Worm (Caenorhabditis elegans) whole organism, L1 larva: ENCODE measurements around the gene cogc-6.

Experiments
- C04F5.9 ChIP-seq: sonication (generic microtip); optimal IDR thresholded peaks from 2 replicates; lab custom pipeline; 2016; ENCODE audit warnings: missing genetic modification characterization, missing compliant biosample characterization
- C16A3.4 ChIP-seq: fragments of 150-350 bp; optimal IDR thresholded peaks from 2 replicates; lab custom pipeline; 2014; ENCODE audit warnings: missing biosample characterization, missing genetic modification characterization
- F16B12.6 ChIP-seq: fragments of 150-350 bp; optimal IDR thresholded peaks from 2 replicates; lab custom pipeline; 2014; ENCODE audit warnings: missing biosample characterization, missing genetic modification characterization
- aha-1 ChIP-seq: fragments of 150-350 bp; optimal IDR thresholded peaks from 2 replicates; lab custom pipeline; 2014; ENCODE audit warnings: missing biosample characterization, missing genetic modification characterization
- aly-2 ChIP-seq: fragments of 150-350 bp; optimal IDR thresholded peaks from 2 replicates; lab custom pipeline; 2014; ENCODE audit warnings: missing biosample characterization, missing genetic modification characterization
- blmp-1 ChIP-seq: fragments of 150-350 bp; optimal IDR thresholded peaks from 2 replicates; lab custom pipeline; 2014; ENCODE audit warnings: missing biosample characterization, missing genetic modification characterization
- ceh-63 ChIP-seq: fragments of 200-800 bp; sonication (Bioruptor generic); optimal IDR thresholded peaks from 2 replicates; lab custom pipeline; 2018; ENCODE audit warnings: mild to moderate bottlenecking, missing genetic modification characterization, missing compliant biosample characterization
- ceh-8 ChIP-seq: fragments of 200-800 bp; sonication (Bioruptor generic); optimal IDR thresholded peaks from 2 replicates; lab custom pipeline; 2018; ENCODE audit warnings: mild to moderate bottlenecking, missing genetic modification characterization, moderate library complexity, missing compliant biosample characterization
- ceh-88 ChIP-seq: fragments of 200-800 bp; sonication (Bioruptor generic); IDR thresholded peaks from 2 replicates; pipeline ENCODE4 v1.3.6; 2022; ENCODE audit warnings: missing genetic modification characterization, missing compliant biosample characterization
- dpl-1 ChIP-seq, 3 experiments: fragments of 150-350 bp in 2 of 3; sonication (generic microtip) in 1 of 3; optimal IDR thresholded peaks; 2 replicates each; lab custom pipeline; 2014 to 2017; ENCODE audit warnings: missing biosample characterization in 3 of 3, missing genetic modification characterization in 3 of 3, missing genetic modification reagents in 3 of 3
- dsc-1 ChIP-seq: sonication (generic microtip); optimal IDR thresholded peaks from 2 replicates; lab custom pipeline; 2016; ENCODE audit warnings: mild to moderate bottlenecking, missing genetic modification characterization, missing compliant biosample characterization
- efl-1 ChIP-seq, 4 experiments: fragments of 150-350 bp; optimal IDR thresholded peaks in 3 of 4; peaks in 1 of 4; 1 replicate in 1 of 4; 2 replicates in 3 of 4; lab custom pipeline; 2014; ENCODE audit warnings: missing biosample characterization in 2 of 4, missing genetic modification characterization in 2 of 4, missing genetic modification reagents in 2 of 4
- efl-3 ChIP-seq: fragments of 200-800 bp; sonication (Bioruptor generic); optimal IDR thresholded peaks from 2 replicates; lab custom pipeline; 2018; ENCODE audit warnings: mild to moderate bottlenecking, missing genetic modification characterization, missing compliant biosample characterization
- egl-27 ChIP-seq, 2 experiments: fragments of 150-350 bp in 1 of 2; sonication (generic microtip); optimal IDR thresholded peaks; 3 replicates each; lab custom pipeline; 2017 to 2018; ENCODE audit warnings: missing biosample characterization in 2 of 2, missing genetic modification characterization in 2 of 2, missing genetic modification reagents in 2 of 2
- elt-3 ChIP-seq, 6 experiments: fragments of 150-350 bp in 1 of 6; sonication (generic microtip); optimal IDR thresholded peaks; 2 replicates each; lab custom pipeline; 2017 to 2018; ENCODE audit warnings: missing biosample characterization in 6 of 6, missing genetic modification characterization in 6 of 6, inconsistent platforms in 1 of 6
- fkh-4 ChIP-seq: sonication (generic microtip); optimal IDR thresholded peaks from 2 replicates; lab custom pipeline; 2016; ENCODE audit warnings: missing compliant biosample characterization, missing genetic modification characterization, borderline replicate concordance
- fos-1 ChIP-seq: fragments of 150-350 bp; optimal IDR thresholded peaks from 2 replicates; lab custom pipeline; 2014; ENCODE audit warnings: missing biosample characterization, missing genetic modification characterization
- grh-1 ChIP-seq: fragments of 200-800 bp; sonication (Bioruptor generic); IDR thresholded peaks from 2 replicates; pipeline ENCODE4 v1.3.6; 2022; ENCODE audit warnings: missing genetic modification reagents, missing genetic modification characterization, missing compliant biosample characterization
- hlh-17 ChIP-seq: fragments of 200-800 bp; sonication (Bioruptor generic); optimal IDR thresholded peaks from 2 replicates; lab custom pipeline; 2018; ENCODE audit warnings: missing genetic modification characterization, mild to moderate bottlenecking, missing compliant biosample characterization, moderate library complexity, borderline replicate concordance
- hlh-4 ChIP-seq: sonication (generic microtip); optimal IDR thresholded peaks from 2 replicates; lab custom pipeline; 2016; ENCODE audit warnings: mild to moderate bottlenecking, missing genetic modification characterization, missing compliant biosample characterization
- hpl-2 ChIP-seq: fragments of 150-350 bp; optimal IDR thresholded peaks from 2 replicates; lab custom pipeline; 2014; ENCODE audit warnings: missing biosample characterization, missing genetic modification reagents, missing genetic modification characterization
- isw-1 ChIP-seq: fragments of 200-800 bp; sonication (Bioruptor generic); IDR thresholded peaks from 2 replicates; pipeline ENCODE4 v1.3.6; 2022; ENCODE audit warnings: missing genetic modification characterization, missing compliant biosample characterization
- jun-1 ChIP-seq: fragments of 150-350 bp; optimal IDR thresholded peaks from 2 replicates; lab custom pipeline; 2014; ENCODE audit warnings: missing biosample characterization, missing genetic modification reagents, missing genetic modification characterization
- lin-13 ChIP-seq: fragments of 150-350 bp; optimal IDR thresholded peaks from 2 replicates; lab custom pipeline; 2014; ENCODE audit warnings: missing biosample characterization, missing genetic modification reagents, missing genetic modification characterization
- lin-14 ChIP-seq: fragments of 200-800 bp; sonication (Bioruptor generic); optimal IDR thresholded peaks from 2 replicates; lab custom pipeline; 2018; ENCODE audit warnings: mild to moderate bottlenecking, missing genetic modification characterization, moderate library complexity, missing compliant biosample characterization
- lin-15B ChIP-seq: fragments of 150-350 bp; sonication (generic microtip); optimal IDR thresholded peaks from 3 replicates; lab custom pipeline; 2014; ENCODE audit warnings: missing biosample characterization, missing genetic modification characterization
- lin-35 ChIP-seq, 2 experiments: fragments of 150-350 bp; optimal IDR thresholded peaks; 2 replicates each; lab custom pipeline; 2014; ENCODE audit warnings: missing biosample characterization in 2 of 2, missing genetic modification characterization in 2 of 2, missing genetic modification reagents in 2 of 2
- lin-39 ChIP-seq: fragments of 150-350 bp; optimal IDR thresholded peaks from 2 replicates; lab custom pipeline; 2014; ENCODE audit warnings: missing biosample characterization, missing genetic modification reagents, missing genetic modification characterization
- lir-3 ChIP-seq: sonication (generic microtip); optimal IDR thresholded peaks from 2 replicates; lab custom pipeline; 2016; ENCODE audit warnings: mild to moderate bottlenecking, missing genetic modification characterization, moderate library complexity, missing compliant biosample characterization; ENCODE audit not compliant: poor library complexity
- lsy-2 ChIP-seq, 2 experiments: fragments of 150-350 bp; optimal IDR thresholded peaks; 2 replicates each; lab custom pipeline; 2014; ENCODE audit warnings: missing biosample characterization in 2 of 2, missing genetic modification characterization in 2 of 2
- mab-9 ChIP-seq: fragments of 200-800 bp; sonication (Bioruptor generic); IDR thresholded peaks from 2 replicates; pipeline ENCODE4 v1.3.6; 2022; ENCODE audit warnings: missing genetic modification reagents, missing genetic modification characterization, missing compliant biosample characterization
- mef-2 ChIP-seq: fragments of 150-350 bp; optimal IDR thresholded peaks from 2 replicates; lab custom pipeline; 2014; ENCODE audit warnings: missing biosample characterization, missing genetic modification characterization
- mep-1 ChIP-seq: fragments of 150-350 bp; optimal IDR thresholded peaks from 2 replicates; lab custom pipeline; 2014; ENCODE audit warnings: missing biosample characterization, missing genetic modification characterization
- nhr-11 ChIP-seq: fragments of 150-350 bp; optimal IDR thresholded peaks from 2 replicates; lab custom pipeline; 2014; ENCODE audit warnings: missing biosample characterization, missing genetic modification characterization
- nhr-19 ChIP-seq: fragments of 200-800 bp; sonication (Bioruptor generic); conservative IDR thresholded peaks from 2 replicates; pipeline ENCODE4 v1.3.6; 2022; ENCODE audit warnings: missing genetic modification characterization, missing compliant biosample characterization
- nhr-20 ChIP-seq: sonication (generic microtip); optimal IDR thresholded peaks from 2 replicates; lab custom pipeline; 2016; ENCODE audit warnings: mild to moderate bottlenecking, missing genetic modification characterization, missing compliant biosample characterization
- nhr-28 ChIP-seq: fragments of 150-350 bp; optimal IDR thresholded peaks from 2 replicates; lab custom pipeline; 2014; ENCODE audit warnings: missing biosample characterization, missing genetic modification characterization
- nhr-71 ChIP-seq: sonication (generic microtip); optimal IDR thresholded peaks from 2 replicates; lab custom pipeline; 2016; ENCODE audit warnings: mild to moderate bottlenecking, missing genetic modification characterization, moderate library complexity, missing compliant biosample characterization
- nhr-76 ChIP-seq: sonication (generic microtip); optimal IDR thresholded peaks from 2 replicates; lab custom pipeline; 2017; ENCODE audit warnings: missing biosample characterization, missing genetic modification characterization
- nhr-77 ChIP-seq: fragments of 150-350 bp; optimal IDR thresholded peaks from 2 replicates; lab custom pipeline; 2014; ENCODE audit warnings: missing biosample characterization, missing genetic modification characterization
- nhr-84 ChIP-seq: sonication (generic microtip); optimal IDR thresholded peaks from 2 replicates; lab custom pipeline; 2017; ENCODE audit warnings: missing biosample characterization, missing genetic modification characterization
- nhr-85 ChIP-seq: sonication (generic microtip); peaks from one replicate; lab custom pipeline; 2016; ENCODE audit warnings: missing genetic modification characterization, inconsistent platforms, missing compliant biosample characterization
- rnt-1 ChIP-seq: sonication (generic microtip); optimal IDR thresholded peaks from 2 replicates; lab custom pipeline; 2016; ENCODE audit warnings: mild to moderate bottlenecking, missing genetic modification characterization, moderate library complexity, missing compliant biosample characterization
- snpc-4 ChIP-seq: fragments of 150-350 bp; optimal IDR thresholded peaks from 2 replicates; lab custom pipeline; 2014; ENCODE audit warnings: missing biosample characterization, missing genetic modification characterization
- sox-4 ChIP-seq: sonication (generic microtip); optimal IDR thresholded peaks from 2 replicates; lab custom pipeline; 2016; ENCODE audit warnings: missing genetic modification characterization, missing compliant biosample characterization
- sptf-1 ChIP-seq: fragments of 150-350 bp; optimal IDR thresholded peaks from 2 replicates; lab custom pipeline; 2014; ENCODE audit warnings: missing biosample characterization, missing genetic modification characterization
- unc-30 ChIP-seq: sonication (generic microtip); optimal IDR thresholded peaks from 2 replicates; lab custom pipeline; 2017; ENCODE audit warnings: missing biosample characterization, missing genetic modification characterization
- unc-62 ChIP-seq: fragments of 150-350 bp; optimal IDR thresholded peaks from 2 replicates; lab custom pipeline; 2014; ENCODE audit warnings: missing biosample characterization, missing genetic modification reagents, missing genetic modification characterization
- xbp-1 ChIP-seq: sonication (generic microtip); optimal IDR thresholded peaks from 2 replicates; lab custom pipeline; 2016; ENCODE audit warnings: missing genetic modification characterization, missing compliant biosample characterization
- zip-4 ChIP-seq: fragments of 200-800 bp; sonication (Bioruptor generic); optimal IDR thresholded peaks from 2 replicates; lab custom pipeline; 2018; ENCODE audit warnings: mild to moderate bottlenecking, missing genetic modification characterization, moderate library complexity, missing compliant biosample characterization
- ztf-4 ChIP-seq: fragments of 150-350 bp; optimal IDR thresholded peaks from 2 replicates; lab custom pipeline; 2014; ENCODE audit warnings: missing biosample characterization, missing genetic modification characterization

The cogc-6 gene

DNA sequence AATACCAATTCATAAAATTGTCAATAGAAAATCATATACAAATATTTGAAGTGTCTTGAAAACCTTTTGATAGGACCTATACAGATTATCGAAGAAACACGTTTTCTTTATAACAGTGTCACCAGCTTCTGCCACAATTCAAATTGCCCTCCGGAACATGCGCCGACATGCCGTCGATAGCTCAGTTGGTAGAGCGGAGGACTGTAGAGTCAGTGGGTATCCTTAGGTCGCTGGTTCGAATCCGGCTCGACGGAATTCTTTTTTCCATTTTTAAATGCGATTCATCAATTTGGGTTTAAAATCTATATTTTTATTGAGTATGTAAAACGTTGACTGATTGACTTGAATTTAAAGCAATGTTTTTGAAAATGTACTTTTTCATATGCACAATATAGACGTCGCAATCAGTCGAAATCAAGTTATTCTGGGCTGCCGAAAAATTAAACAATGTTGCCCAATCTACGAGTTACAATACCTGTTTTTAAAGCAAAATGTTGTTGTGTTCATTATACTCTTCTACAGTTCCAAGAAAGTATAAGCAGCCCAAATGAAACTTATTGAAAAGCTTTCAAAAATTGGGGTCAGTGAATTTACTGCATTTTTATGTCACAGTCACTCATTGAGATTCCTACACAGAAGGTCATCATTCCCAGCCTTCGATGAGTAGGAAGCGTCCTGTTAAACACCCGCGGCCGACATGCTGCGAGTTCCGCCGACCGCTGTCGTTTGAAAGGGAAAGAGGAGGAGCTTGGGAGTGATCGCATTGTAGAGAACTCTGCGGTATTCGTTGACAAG, 26.4 kb upstream of the cogc-6 start (continued):
- TF ChIP-seq lin-35 (GFP tag; optimal IDR thresholded peaks at IDR 0.05; lab: Kevin White, UChicago) (peak in 1 of 2 experiments; percentile 62), unc-62 (GFP tag; lab: Kevin White, UChicago) (no peak), xbp-1 (tag; lab: Kevin White, UChicago) (peak; percentile 62), nhr-85 (tag; lab: Kevin White, UChicago) (peak; percentile 92), egl-27 (tag; optimal IDR thresholded peaks at IDR 0.05; lab: Kevin White, UChicago) (no peak), elt-3 (tag; optimal IDR thresholded peaks at IDR 0.05; lab: Kevin White, UChicago) (peak in 3 of 6 experiments; percentile 50 to 76 (median 67)), nhr-76 (tag; lab: Kevin White, UChicago) (peak; percentile 6), fos-1 (tag; lab: Kevin White, UChicago) (peak; percentile 71), ceh-8 (GFP tag; lab: Kevin White, UChicago) (no peak), nhr-71 (tag; lab: Kevin White, UChicago) (peak; percentile 90), ceh-88 (GFP tag; lab: Robert Waterston, UW) (no peak), nhr-84 (no peak), blmp-1 (tag; lab: Kevin White, UChicago) (no peak), zip-4 (GFP tag; lab: Kevin White, UChicago) (peak; percentile 58), nhr-20 (tag; lab: Kevin White, UChicago) (peak; percentile 84), hlh-4 (tag; lab: Kevin White, UChicago) (no peak), aha-1 (peak; percentile 24), mab-9 (GFP tag; lab: Robert Waterston, UW) (0 out of 2 replicates have a peak, but pooled peaks have one; percentile 26), C16A3.4 (tag; lab: Kevin White, UChicago) (peak; percentile 13), nhr-19 (GFP tag; lab: Robert Waterston, UW) (peak; percentile 88), jun-1 (peak; percentile 54), ztf-4 (tag; lab: Kevin White, UChicago) (peak; percentile 24), efl-3 (GFP tag; lab: Kevin White, UChicago) (peak; percentile 36), fkh-4 (tag; lab: Kevin White, UChicago) (peak; percentile 18), sptf-1 (tag; lab: Kevin White, UChicago) (no peak), mep-1 (tag; lab: Kevin White, UChicago) (peak; percentile 68), lin-13 (GFP tag; lab: Kevin White, UChicago) (peak; percentile 61), snpc-4 (tag; lab: Kevin White, UChicago) (peak; percentile 99), dpl-1 (GFP tag; optimal IDR thresholded peaks at IDR 0.05; lab: Kevin White, UChicago) (peak in 2 of 3 experiments; percentile 19 to 24), lir-3 (tag; lab: Kevin White, UChicago) (peak; percentile 23), aly-2 (peak; percentile 73), lin-14 (peak; percentile 85), lsy-2 (tag; optimal IDR thresholded peaks at IDR 0.05; lab: Kevin White, UChicago) (peak; percentile 18 to 70), ceh-63 (GFP tag; lab: Kevin White, UChicago) (no peak), dsc-1 (tag; lab: Kevin White, UChicago) (peak; percentile 67), lin-15B (no peak), isw-1 (GFP tag; lab: Robert Waterston, UW) (no peak), hpl-2 (peak; percentile 54), C04F5.9 (tag; lab: Kevin White, UChicago) (peak; percentile 19), nhr-11 (tag; lab: Kevin White, UChicago) (no peak), sox-4 (tag; lab: Kevin White, UChicago) (no peak), rnt-1 (tag; lab: Kevin White, UChicago) (peak; percentile 95), nhr-77 (tag; lab: Kevin White, UChicago) (peak; percentile 79), hlh-17 (no peak), mef-2 (tag; lab: Kevin White, UChicago) (no peak), F16B12.6 (tag; lab: Kevin White, UChicago) (no peak), nhr-28 (no peak), grh-1 (GFP tag; lab: Robert Waterston, UW) (peak; percentile 66; the same call in 1 of the 2 replicates), lin-39 (tag; lab: Kevin White, UChicago) (peak; percentile 81), unc-30 (tag; lab: Kevin White, UChicago) (no peak), efl-1 (optimal IDR thresholded peaks at IDR 0.05; lab: Kevin White, UChicago) (peak; percentile 38 to 66), efl-1 (GFP tag; optimal IDR thresholded peaks at IDR 0.05 in 1 of 2; lab: Kevin White, UChicago) (peak in 1 of 2 experiments; percentile 97)
